Fruit fly (Drosophila melanogaster) whole organism, larva: ENCODE measurements around the gene LysE.

Experiments
- noc ChIP-seq: fragments of 200-800 bp; sonication (Bioruptor generic); optimal IDR thresholded peaks from 3 replicates; lab custom pipeline; 2019; ENCODE audit warnings: missing biosample characterization, mild to moderate bottlenecking, missing genetic modification characterization, moderate library complexity

LysE gene

DNA sequence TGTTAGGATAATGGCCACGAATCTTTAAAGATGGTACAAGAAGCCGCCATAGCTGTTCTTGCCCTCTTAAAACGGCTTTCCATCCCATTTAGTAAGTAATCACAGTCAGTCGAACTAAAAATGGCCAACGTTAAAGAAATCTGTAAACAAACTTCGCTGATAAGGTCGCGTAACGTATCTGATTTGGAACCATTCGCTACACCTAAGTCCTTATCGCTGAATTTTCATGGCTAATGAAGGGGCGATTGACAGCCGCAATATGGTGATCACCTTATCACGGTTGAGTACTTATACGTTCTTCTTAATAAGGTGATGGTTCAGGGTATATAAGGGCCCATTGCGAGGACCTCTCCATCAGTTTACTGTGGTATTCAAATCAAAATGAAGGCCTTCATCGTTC lies at the start of gene LysE:
TSS of gene LysE (plus strand) at position 257 of the 400 bp plus-strand sequence.
- no peak for TF ChIP-seq noc (tag; lab: Kevin White, UChicago)

DNA sequence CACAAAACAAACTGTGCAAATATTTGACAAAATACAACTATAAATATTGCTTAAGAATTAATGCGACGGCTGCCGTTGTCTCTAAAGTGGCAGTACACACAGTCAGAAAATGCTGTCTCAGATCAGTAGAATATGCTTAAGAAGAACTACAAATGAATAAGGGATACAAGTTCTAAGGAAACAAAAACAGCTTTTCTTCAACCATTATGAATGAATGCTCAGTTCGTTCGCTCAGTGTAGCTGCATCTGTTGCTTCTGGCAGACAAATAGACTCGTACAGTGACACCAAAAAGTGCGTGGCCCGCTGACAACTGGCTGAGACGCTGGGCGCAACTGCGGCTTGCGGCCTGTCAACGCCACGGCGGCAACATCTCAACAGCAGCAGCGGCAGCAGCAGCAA lies 46.8 kb upstream of the LysE start:
- TF ChIP-seq noc (tag; lab: Kevin White, UChicago) = no peak

DNA sequence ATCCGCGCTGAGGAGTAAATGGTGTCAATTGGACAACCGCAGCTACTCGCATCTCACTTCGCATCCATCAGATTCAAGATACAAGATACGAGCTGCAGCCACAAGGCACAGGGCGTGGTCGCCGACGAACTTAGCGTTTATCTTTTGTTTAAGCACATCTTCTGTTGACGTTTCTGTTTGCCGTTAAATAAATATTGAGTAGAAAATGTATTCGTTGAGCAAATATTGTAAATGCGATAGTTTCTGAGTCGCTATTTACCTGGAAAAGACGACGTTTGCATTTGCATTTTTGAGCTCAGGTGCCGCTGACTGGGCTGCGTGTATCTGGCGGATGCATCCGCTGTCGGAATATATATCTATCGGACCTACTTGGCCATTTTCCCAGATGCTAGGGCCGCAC lies 46.4 kb upstream of the LysE start:
- no peak for TF ChIP-seq noc (tag; lab: Kevin White, UChicago)

DNA sequence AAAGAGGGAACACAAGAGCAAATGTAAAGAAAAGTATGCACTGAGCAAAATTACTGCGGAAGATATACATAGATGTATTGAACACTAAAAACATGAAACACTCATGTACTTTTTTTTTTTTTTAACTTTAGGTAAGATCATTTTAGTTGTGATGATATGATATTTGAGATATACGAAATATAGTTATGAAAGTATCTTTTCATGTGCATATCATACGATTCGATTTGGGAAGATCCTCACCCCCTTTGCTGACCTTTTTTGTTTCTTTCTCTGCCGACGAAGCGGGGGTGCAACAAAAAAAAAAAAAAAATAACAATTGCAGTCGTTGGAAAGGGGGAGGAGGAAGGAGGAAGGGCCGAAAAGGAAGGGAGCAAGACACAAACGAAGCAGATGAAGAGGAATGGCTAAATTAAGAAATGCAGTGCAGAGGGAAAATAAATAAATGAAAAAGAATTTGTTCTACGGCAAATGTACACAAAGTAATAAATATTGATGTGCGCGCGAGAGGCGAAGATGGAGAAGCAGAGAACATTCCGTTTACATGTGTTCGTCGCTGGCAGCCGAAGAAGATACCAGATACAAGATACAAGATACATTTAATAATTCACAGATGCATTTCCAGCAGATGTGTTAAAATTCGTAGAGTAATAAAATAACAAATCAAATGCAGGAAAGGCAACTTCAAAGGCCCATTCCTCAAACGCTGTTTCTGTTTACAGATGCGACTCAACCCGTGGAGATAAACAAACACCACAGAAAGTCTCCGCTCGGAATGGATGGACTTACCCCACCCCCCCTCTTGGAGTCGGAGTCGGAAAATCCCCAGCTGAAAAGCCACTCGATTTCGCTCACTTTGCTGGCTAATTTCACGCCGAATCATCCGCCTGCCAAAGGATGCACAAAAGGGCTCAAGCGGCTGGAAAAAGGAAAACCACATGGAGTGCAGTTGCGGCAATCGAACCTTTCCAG lies 45.4 kb upstream of the LysE start:
- no peak for TF ChIP-seq noc (tag; lab: Kevin White, UChicago)

DNA sequence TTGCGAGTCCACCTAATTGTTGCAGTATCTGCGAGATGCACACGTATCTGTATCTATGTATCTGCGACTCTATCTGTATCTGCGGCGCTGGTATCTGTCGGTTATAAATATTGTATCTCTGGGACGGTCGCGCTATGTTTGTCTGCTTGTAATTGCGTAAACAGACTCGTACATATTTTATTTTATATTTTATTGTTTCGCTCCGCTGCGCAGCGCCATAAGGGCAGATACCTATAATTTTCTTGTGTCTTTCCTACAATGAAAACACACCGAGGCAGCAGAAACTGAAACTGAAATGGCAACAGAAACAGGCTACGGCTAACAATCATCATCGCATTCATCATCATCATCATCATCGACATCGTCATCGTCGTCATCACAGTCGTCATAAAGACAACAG lies 44.2 kb upstream of the LysE start:
- no peak for TF ChIP-seq noc (tag; lab: Kevin White, UChicago)

DNA sequence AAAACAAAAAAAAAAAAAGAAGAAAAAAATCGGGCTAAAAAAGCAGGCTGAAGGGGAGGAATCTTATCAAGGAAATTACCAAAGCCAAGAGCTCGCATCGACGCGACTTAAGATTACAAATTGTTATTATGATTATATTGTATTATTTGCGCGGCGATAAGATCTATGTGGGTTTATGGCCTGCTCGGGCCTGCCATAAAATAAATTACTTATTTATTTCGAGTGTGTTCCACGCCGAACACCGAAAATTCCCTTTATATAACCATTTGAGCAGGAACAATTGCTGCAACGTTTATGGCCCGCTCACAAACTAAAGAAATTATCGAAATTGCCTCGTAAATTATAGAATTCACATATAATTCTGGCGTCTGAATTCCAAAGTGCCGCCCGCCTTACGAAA lies 43.0 kb upstream of the LysE start:
- TF ChIP-seq noc (tag; lab: Kevin White, UChicago) = peak; percentile 35

DNA sequence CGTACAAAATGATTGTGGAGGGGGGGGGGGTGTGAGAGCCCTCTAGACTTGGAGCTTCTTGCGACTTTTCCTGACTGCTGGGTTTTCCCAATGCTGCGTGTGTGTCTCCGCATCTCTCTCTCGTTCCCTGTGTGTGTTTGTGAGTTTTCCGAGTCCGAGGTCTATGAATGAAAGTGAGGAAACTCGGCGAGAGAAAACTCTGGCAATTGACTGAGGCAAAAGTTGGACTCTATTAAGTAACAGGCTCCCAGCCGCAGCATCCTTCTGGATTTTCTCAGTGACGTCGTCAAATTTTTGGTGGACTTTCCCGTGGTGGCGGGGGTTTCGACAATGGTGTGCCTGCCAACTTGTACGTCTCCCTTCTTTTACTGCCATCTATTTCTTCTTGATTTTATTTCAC lies 42.0 kb upstream of the LysE start:
- no peak for TF ChIP-seq noc (tag; lab: Kevin White, UChicago)

DNA sequence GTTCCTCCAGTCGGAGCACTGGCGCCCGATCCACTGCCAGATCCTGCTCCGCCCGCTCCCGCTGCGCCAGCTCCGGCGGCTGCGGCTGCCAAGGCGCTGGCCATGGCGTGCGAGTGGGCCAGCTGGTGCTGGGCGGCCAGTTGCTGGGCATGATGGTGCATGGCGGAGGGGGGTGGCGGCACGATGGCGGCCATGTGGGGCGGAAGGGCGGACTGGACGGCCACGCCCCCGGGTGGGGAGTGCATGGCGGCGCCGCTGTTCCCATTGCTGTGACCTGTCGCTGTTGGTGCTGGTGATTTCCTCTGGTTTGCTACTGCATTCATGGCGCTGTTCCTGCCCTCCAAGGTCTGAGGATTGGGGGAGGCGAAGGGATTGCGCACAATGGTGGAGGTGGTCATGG lies 39.8 kb upstream of the LysE start:
- no peak for TF ChIP-seq noc (tag; lab: Kevin White, UChicago)

DNA sequence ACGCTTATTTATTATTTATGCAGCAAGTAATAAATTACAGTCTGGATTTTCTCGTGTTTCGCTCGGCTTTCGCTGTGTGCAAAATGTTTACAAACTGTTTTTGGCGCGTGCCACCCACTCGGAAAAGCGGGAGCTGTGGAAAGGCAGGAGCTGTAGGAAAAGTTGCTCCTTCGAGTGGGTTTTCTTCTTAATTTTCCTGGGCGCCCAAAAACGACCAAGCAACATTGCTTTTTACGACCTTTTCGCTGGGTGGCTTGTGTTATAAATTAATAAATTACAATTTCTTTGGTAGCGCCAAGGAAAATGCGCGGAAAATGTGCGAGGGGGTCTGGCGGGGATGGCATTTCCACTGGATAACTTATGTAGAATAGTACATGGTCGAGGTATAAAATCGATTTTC lies 36.1 kb upstream of the LysE start:
- TF ChIP-seq noc (tag; lab: Kevin White, UChicago) = no peak

DNA sequence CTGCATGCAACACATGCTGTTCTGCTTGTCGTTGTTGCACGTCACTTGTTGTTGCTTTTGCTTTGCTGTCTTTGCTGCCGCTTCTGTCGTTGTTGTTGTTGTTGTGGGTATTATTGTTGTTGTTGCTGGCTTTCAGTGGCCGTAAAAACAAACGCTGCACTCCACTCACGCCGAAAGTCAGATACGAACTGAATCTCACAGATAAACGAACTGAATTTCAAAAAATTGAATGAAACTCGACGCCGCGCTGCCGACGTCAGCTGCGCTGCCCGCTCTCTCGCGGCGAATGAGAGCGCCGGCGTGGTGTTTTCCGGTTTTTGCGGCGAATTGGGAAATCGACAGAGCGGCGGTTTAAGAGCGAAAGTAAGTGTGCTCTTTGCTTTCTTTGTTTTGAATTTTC lies 35.5 kb upstream of the LysE start, which contains the start of gene bab2:
TSS of gene bab2 (minus strand) at position 192 of the 400 bp plus-strand sequence.
- no peak for TF ChIP-seq noc (tag; lab: Kevin White, UChicago)

DNA sequence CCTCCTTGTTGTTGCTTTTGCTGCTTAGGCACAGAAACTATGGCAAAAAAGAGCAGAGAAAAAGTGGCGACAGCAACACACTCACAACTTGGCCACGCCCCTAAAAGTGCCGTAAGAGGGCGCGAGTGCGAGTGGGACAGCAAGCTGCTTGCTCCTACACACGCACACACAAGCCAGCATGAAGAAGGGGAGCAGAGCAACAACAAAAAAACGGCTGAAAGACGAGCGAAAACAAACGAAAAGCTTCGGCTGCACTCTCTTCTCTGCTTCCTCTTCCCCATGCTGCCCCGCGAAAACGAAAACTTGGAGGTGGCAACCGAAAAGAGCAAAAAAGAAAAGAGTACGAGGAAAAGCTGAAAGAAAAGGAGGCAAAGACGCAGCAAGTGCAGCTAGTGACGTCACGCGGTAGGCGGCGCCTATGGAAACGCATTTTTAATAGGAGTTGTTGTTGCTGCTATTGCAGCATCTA lies 34.5 kb upstream of the LysE start:
- no peak for TF ChIP-seq noc (tag; lab: Kevin White, UChicago)

DNA sequence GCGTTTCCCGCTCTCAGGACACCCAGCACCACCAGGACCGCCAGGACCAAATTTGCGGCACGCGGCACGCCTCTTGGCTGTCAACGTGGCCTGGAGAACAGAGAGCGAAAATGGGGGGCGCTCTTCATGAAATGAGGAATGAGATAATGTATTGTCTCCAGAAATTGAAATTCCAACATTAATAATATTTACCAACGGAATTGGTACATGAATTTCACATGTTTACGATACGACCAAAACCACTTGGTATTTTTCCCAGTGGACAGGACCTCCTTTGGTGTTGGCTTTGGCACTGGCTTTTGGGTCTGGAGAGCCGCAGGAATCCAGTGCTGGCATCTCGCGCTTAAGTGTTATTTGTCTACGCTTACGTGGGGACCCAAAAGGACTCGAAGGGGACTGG lies 29.2 kb upstream of the LysE start:
- no peak for TF ChIP-seq noc (tag; lab: Kevin White, UChicago)

DNA sequence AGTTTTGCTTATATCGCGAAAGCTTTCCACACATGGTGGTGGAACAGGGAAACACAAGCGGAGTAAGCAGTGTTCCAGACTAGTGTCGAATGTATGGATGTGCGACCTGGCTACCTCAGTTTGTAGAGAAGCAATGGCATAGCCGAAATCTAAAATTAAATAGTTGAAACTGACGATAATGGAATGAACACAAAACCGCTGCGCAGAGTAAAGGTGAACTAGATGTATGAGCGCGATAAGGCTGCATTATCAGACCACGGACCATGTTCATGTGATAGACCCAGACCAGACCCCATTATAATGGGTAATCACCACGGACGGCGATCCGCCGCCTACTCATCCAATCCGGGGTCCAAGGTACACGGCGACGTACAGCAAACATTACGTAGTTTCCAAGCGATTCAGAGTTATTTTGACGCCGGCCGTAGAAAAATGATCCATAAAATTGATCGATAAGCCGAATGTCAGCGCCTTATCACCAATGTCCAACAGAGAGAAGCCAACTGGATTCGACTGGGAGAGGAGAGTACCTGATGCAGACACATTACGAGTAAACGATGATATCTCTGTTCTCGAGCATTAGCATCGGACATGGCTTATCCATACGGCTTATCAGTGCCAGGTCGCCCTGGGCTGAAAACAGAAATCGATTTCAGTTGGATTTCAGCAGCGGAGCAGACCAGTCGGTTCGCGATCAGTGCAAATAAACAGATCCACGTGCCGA lies 23.5 kb upstream of the LysE start, which contains the start of gene CG13912:
TSS of gene CG13912 (plus strand) at position 653 of the 724 bp plus-strand sequence.
- peak; percentile 78 for TF ChIP-seq noc (tag; lab: Kevin White, UChicago)

DNA sequence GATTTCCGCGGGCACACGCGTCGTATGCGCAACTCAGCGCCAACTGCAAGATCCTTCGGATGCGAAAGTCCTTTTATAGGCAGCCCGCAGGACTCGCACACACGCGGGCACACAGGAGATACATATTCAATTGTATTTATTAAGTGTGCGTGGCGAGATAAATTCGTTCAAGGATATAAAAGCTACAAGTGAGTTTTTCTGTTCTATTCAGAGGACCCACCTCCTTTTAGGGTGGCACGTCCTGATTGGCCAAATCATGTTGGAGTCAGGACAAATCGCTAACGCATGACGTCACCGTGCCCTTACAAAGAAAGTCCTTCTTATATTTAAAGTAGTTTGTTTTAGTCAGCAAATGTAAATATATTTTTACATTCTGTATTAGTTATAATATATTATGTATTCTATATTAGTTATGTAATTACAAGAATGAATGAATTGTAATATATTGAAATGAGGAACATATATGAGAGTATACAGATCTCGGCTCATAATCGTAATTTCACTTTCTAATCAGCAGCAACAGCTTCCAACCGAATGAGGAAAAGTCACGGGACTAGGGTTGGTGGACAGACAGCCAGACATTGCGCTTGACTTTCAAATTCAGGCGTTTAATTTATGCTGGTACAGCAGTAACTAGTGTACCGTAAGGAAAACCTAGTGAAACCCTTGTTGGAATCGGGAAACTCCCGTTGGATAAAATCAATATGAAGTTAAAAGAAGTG lies 19.3 kb upstream of the LysE start, which contains the start of gene Trhn:
TSS of gene Trhn (minus strand) at position 51 of the 722 bp plus-strand sequence.
- no peak for TF ChIP-seq noc (tag; lab: Kevin White, UChicago)

DNA sequence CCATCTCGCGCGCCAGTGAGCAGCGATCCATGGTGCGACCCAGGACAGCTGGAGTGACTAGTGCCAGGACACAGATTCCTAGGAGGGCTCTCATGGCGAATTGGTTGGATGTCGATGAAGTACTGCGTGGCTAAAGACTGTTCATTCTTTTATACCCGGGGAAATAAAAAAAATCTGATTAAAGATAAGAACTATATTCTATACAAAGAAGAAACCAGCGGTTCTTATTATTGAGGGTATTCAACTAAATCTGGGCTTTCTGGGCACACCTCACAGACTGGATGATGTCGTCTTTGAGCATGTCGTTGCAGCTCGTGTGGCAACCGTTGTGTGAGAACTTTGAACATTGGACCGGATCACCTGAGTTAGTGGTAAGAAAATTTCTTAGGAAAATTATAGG lies 17.4 kb upstream of the LysE start, which contains the start of gene LysX:
TSS of gene LysX (minus strand) at position 101 of the 400 bp plus-strand sequence.
- TF ChIP-seq noc (tag; lab: Kevin White, UChicago) = no peak
